Fruit fly (Drosophila melanogaster) whole organism, embryonic: ENCODE data around the gene CG45073.
A peak's percentile ranks its signal among the peaks of the same experiment; 100 is the strongest.

Experiments
- Aef1 ChIP-seq: fragments of 200-800 bp; sonication (Bioruptor generic); IDR thresholded peaks from 3 replicates; pipeline ENCODE4 v1.3.6; 2022; ENCODE audit warnings: missing biosample characterization, missing genetic modification characterization
- Asciz ChIP-seq: fragments of 200-800 bp; sonication (Bioruptor generic); optimal IDR thresholded peaks from 2 replicates; lab custom pipeline; 2017; ENCODE audit warnings: missing biosample characterization, mild to moderate bottlenecking, missing genetic modification characterization, missing genetic modification reagents
- Atf6 ChIP-seq: fragments of 200-800 bp; sonication (Bioruptor generic); IDR thresholded peaks from 2 replicates; pipeline ENCODE4 v1.3.6; 2022; ENCODE audit warnings: missing biosample characterization, missing genetic modification characterization
- B-H2 ChIP-seq: fragments of 200-800 bp; sonication (Bioruptor generic); optimal IDR thresholded peaks from 2 replicates; lab custom pipeline; 2018; ENCODE audit warnings: missing biosample characterization, mild to moderate bottlenecking, missing genetic modification characterization
- CG10366 ChIP-seq: fragments of 200-800 bp; sonication (Bioruptor generic); IDR thresholded peaks from 2 replicates; pipeline ENCODE4 v1.3.6; 2022; ENCODE audit warnings: missing biosample characterization, missing genetic modification characterization
- CG11560 ChIP-seq: fragments of 200-800 bp; sonication (Bioruptor generic); IDR thresholded peaks from 3 replicates; pipeline ENCODE4 v1.3.6; 2022; ENCODE audit warnings: missing biosample characterization, missing genetic modification characterization
- CG13287 ChIP-seq: fragments of 200-800 bp; sonication (Bioruptor generic); IDR thresholded peaks from 2 replicates; pipeline ENCODE4 v1.3.6; 2022; ENCODE audit warnings: missing biosample characterization, missing genetic modification characterization; ENCODE audit not compliant: partially characterized antibody
- CG13424 ChIP-seq: fragments of 200-800 bp; sonication (Bioruptor generic); optimal IDR thresholded peaks from 2 replicates; lab custom pipeline; 2019; ENCODE audit warnings: missing biosample characterization, mild to moderate bottlenecking, missing genetic modification characterization, moderate library complexity
- CG15479 ChIP-seq: fragments of 200-800 bp; sonication (Bioruptor generic); optimal IDR thresholded peaks from 3 replicates; lab custom pipeline; 2019; ENCODE audit warnings: missing biosample characterization, mild to moderate bottlenecking, missing genetic modification characterization, moderate library complexity
- CG18476 ChIP-seq: fragments of 200-800 bp; sonication (Bioruptor generic); optimal IDR thresholded peaks from 2 replicates; lab custom pipeline; 2016; ENCODE audit warnings: missing biosample characterization, mild to moderate bottlenecking, missing genetic modification characterization
- CG18619 ChIP-seq: fragments of 200-800 bp; sonication (Bioruptor generic); optimal IDR thresholded peaks from 3 replicates; lab custom pipeline; 2017; ENCODE audit warnings: missing biosample characterization, mild to moderate bottlenecking, missing genetic modification characterization
- CG2120 ChIP-seq: fragments of 200-800 bp; sonication (Bioruptor generic); optimal IDR thresholded peaks from 3 replicates; lab custom pipeline; 2016; ENCODE audit warnings: missing biosample characterization, missing genetic modification characterization
- CG6689 ChIP-seq: fragments of 200-800 bp; sonication (Bioruptor generic); IDR thresholded peaks from 2 replicates; pipeline ENCODE4 v1.3.6; 2022; ENCODE audit warnings: missing biosample characterization, missing genetic modification characterization
- CHES-1-like ChIP-seq: fragments of 200-800 bp; sonication (Bioruptor generic); optimal IDR thresholded peaks from 2 replicates; lab custom pipeline; 2016; ENCODE audit warnings: missing biosample characterization, missing genetic modification characterization
- Chrac-16 ChIP-seq: fragments of 200-800 bp; sonication (Bioruptor generic); optimal IDR thresholded peaks from 3 replicates; lab custom pipeline; 2016; ENCODE audit warnings: missing biosample characterization, missing genetic modification characterization
- CrebB ChIP-seq: fragments of 200-800 bp; sonication (Bioruptor generic); optimal IDR thresholded peaks from 3 replicates; lab custom pipeline; 2018; ENCODE audit warnings: missing biosample characterization, mild to moderate bottlenecking, missing genetic modification characterization
- Dad ChIP-seq: fragments of 200-800 bp; sonication (Bioruptor generic); optimal IDR thresholded peaks from 3 replicates; lab custom pipeline; 2016; ENCODE audit warnings: missing biosample characterization, missing genetic modification characterization
- Dp ChIP-seq: fragments of 200-800 bp; sonication (Bioruptor generic); optimal IDR thresholded peaks from 2 replicates; lab custom pipeline; 2018; ENCODE audit warnings: missing biosample characterization, mild to moderate bottlenecking, missing genetic modification characterization, moderate library complexity
- Dref ChIP-seq: fragments of 200-800 bp; sonication (Bioruptor generic); IDR thresholded peaks from 2 replicates; pipeline ENCODE4 v1.3.6; 2022; ENCODE audit warnings: missing biosample characterization, missing genetic modification characterization
- ERR ChIP-seq: fragments of 200-800 bp; sonication (Bioruptor generic); optimal IDR thresholded peaks from 2 replicates; lab custom pipeline; 2016; ENCODE audit warnings: missing biosample characterization, missing genetic modification characterization
- Ets97D ChIP-seq: fragments of 200-800 bp; sonication (Bioruptor generic); optimal IDR thresholded peaks from 3 replicates; lab custom pipeline; 2016; ENCODE audit warnings: missing biosample characterization, missing genetic modification characterization
- H15 ChIP-seq: fragments of 200-800 bp; sonication (Bioruptor generic); IDR thresholded peaks from 3 replicates; pipeline ENCODE4 v1.3.6; 2022; ENCODE audit warnings: missing biosample characterization, missing genetic modification characterization
- HLH4C ChIP-seq: fragments of 200-800 bp; sonication (Bioruptor generic); IDR thresholded peaks from 3 replicates; pipeline ENCODE4 v1.3.6; 2022; ENCODE audit warnings: missing biosample characterization, missing genetic modification characterization; ENCODE audit not compliant: partially characterized antibody
- Hsf ChIP-seq: fragments of 200-800 bp; sonication (Bioruptor generic); optimal IDR thresholded peaks from 3 replicates; lab custom pipeline; 2016; ENCODE audit warnings: missing biosample characterization, missing genetic modification characterization
- Jarid2 ChIP-seq: fragments of 200-800 bp; sonication (Bioruptor generic); optimal IDR thresholded peaks from 3 replicates; lab custom pipeline; 2017; ENCODE audit warnings: mild to moderate bottlenecking, missing biosample characterization, missing genetic modification reagents, missing genetic modification characterization
- Nf-YA ChIP-seq: fragments of 200-800 bp; sonication (Bioruptor generic); IDR thresholded peaks from 2 replicates; pipeline ENCODE4 v1.3.6; 2022; ENCODE audit warnings: missing biosample characterization, missing genetic modification characterization
- Ptx1 ChIP-seq: fragments of 200-800 bp; sonication (Bioruptor generic); IDR thresholded peaks from 2 replicates; pipeline ENCODE4 v1.3.6; 2022; ENCODE audit warnings: missing biosample characterization, missing genetic modification characterization
- Ravus ChIP-seq: fragments of 200-800 bp; sonication (Bioruptor generic); IDR thresholded peaks from 2 replicates; pipeline ENCODE4 v1.3.6; 2022; ENCODE audit warnings: missing biosample characterization, missing genetic modification characterization
- Sox102F ChIP-seq: fragments of 200-800 bp; sonication (Bioruptor generic); optimal IDR thresholded peaks from 2 replicates; lab custom pipeline; 2018; ENCODE audit warnings: missing biosample characterization, mild to moderate bottlenecking, missing genetic modification characterization, moderate library complexity
- bbx ChIP-seq: fragments of 200-800 bp; sonication (Bioruptor generic); IDR thresholded peaks from 2 replicates; pipeline ENCODE4 v1.3.6; 2022; ENCODE audit warnings: missing biosample characterization, missing genetic modification characterization; ENCODE audit not compliant: partially characterized antibody
- bowl ChIP-seq: fragments of 200-800 bp; sonication (Bioruptor generic); IDR thresholded peaks from 2 replicates; pipeline ENCODE4 v1.3.6; 2022; ENCODE audit warnings: missing biosample characterization, missing genetic modification characterization
- cato ChIP-seq: fragments of 200-800 bp; sonication (Bioruptor generic); optimal IDR thresholded peaks from 2 replicates; lab custom pipeline; 2016; ENCODE audit warnings: missing biosample characterization, missing genetic modification characterization, borderline replicate concordance
- caup ChIP-seq: fragments of 200-800 bp; sonication (Bioruptor generic); optimal IDR thresholded peaks from 3 replicates; lab custom pipeline; 2017; ENCODE audit warnings: missing biosample characterization, mild to moderate bottlenecking, missing genetic modification characterization, moderate library complexity; ENCODE audit not compliant: severe bottlenecking
- cg ChIP-seq: fragments of 200-800 bp; sonication (Bioruptor generic); optimal IDR thresholded peaks from 3 replicates; lab custom pipeline; 2019; ENCODE audit warnings: missing biosample characterization, mild to moderate bottlenecking, missing genetic modification characterization, moderate library complexity
- chinmo ChIP-seq: fragments of 200-800 bp; sonication (Bioruptor generic); IDR thresholded peaks from 4 replicates; pipeline ENCODE4 v1.3.6; 2022; ENCODE audit warnings: missing biosample characterization, missing genetic modification characterization; ENCODE audit not compliant: partially characterized antibody
- chn ChIP-seq: fragments of 200-800 bp; sonication (Bioruptor generic); optimal IDR thresholded peaks from 2 replicates; lab custom pipeline; 2016; ENCODE audit warnings: missing biosample characterization, missing genetic modification characterization
- dmrt99B ChIP-seq: fragments of 200-800 bp; sonication (Bioruptor generic); optimal IDR thresholded peaks from 2 replicates; lab custom pipeline; 2018; ENCODE audit warnings: missing biosample characterization, mild to moderate bottlenecking, missing genetic modification characterization, moderate library complexity
- fd3F ChIP-seq: fragments of 200-800 bp; sonication (Bioruptor generic); optimal IDR thresholded peaks from 2 replicates; lab custom pipeline; 2018; ENCODE audit warnings: missing biosample characterization, mild to moderate bottlenecking, missing genetic modification characterization, moderate library complexity
- grau ChIP-seq: fragments of 200-800 bp; optimal IDR thresholded peaks from 3 replicates; lab custom pipeline; 2019; ENCODE audit warnings: missing biosample characterization, mild to moderate bottlenecking, missing genetic modification characterization, moderate library complexity
- nmo ChIP-seq: fragments of 200-800 bp; sonication (Bioruptor generic); optimal IDR thresholded peaks from 2 replicates; lab custom pipeline; 2018; ENCODE audit warnings: missing biosample characterization, mild to moderate bottlenecking, missing genetic modification characterization, moderate library complexity
- onecut ChIP-seq: fragments of 200-800 bp; sonication (Bioruptor generic); IDR thresholded peaks from 2 replicates; pipeline ENCODE4 v1.3.6; 2022; ENCODE audit warnings: missing biosample characterization, missing genetic modification characterization
- peb ChIP-seq: fragments of 200-800 bp; sonication (Bioruptor generic); IDR thresholded peaks from 2 replicates; pipeline ENCODE4 v1.3.6; 2022; ENCODE audit warnings: missing biosample characterization, missing genetic modification characterization
- sisA ChIP-seq: fragments of 200-800 bp; sonication (Bioruptor generic); IDR thresholded peaks from 2 replicates; pipeline ENCODE4 v1.3.6; 2022; ENCODE audit warnings: missing biosample characterization, missing genetic modification characterization
- ssp ChIP-seq: fragments of 200-800 bp; sonication (Bioruptor generic); IDR thresholded peaks from 2 replicates; pipeline ENCODE4 v1.3.6; 2022; ENCODE audit warnings: missing biosample characterization, missing genetic modification characterization
- unpg ChIP-seq: fragments of 200-800 bp; sonication (Bioruptor generic); optimal IDR thresholded peaks from 3 replicates; lab custom pipeline; 2018; ENCODE audit warnings: missing biosample characterization, mild to moderate bottlenecking, missing genetic modification characterization, moderate library complexity
- usp ChIP-seq: fragments of >200 bp; optimal IDR thresholded peaks from 2 replicates; lab custom pipeline; 2017; ENCODE audit warnings: missing biosample characterization, missing genetic modification characterization
- vfl ChIP-seq: fragments of 200-800 bp; sonication (Bioruptor generic); optimal IDR thresholded peaks from 2 replicates; lab custom pipeline; 2016; ENCODE audit warnings: missing biosample characterization, missing genetic modification characterization
- z ChIP-seq: fragments of 200-800 bp; sonication (Bioruptor generic); IDR thresholded peaks from 3 replicates; pipeline ENCODE4 v1.3.6; 2022; ENCODE audit warnings: missing biosample characterization, missing genetic modification characterization

The CG45073 gene

DNA sequence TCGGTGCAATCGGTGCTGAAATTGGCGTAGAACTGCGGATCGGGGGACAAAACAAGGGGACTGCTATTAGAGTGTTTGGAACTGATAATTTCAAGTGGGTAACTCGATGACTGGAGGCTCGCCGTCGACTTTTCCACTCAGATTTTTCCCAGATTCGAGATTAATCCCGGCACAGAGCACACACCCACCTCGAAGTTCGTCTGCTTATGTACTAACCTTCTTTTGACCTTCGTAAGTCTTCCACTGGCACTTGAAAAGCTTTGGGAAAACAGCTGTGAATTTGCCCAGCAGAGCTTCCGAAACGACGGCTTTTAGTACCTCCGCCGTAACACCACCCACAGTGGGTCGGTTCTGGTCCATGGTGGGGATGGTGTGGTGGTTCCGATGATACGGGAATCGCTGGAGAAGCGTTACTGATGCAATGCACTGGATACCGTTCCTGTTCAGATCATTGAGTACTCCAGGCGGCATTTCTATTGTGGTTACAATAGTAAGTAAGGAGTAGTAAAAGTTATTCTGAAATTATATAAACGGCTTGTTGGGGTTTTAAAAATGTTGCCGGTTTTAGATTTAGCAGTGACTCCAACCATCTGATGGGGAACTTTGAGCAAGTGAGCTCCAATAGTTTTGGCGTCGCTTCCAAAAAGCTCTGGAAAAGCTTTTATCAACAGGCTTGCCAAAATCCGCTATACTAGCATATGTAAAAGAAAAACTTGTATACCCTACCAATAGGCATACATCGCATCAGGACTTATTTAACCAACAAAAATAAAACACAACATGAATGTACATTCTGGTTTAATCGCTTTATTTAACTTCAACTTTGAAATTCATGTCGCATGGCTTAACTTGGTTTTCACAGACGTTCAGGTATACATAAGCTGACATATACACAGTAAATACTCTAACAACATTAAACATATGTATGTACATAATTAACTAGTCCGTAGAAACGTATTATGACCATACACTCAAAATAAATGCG, 9.8 kb upstream of the CG45073 start, which contains the start of gene Tpi (continued):
- TF ChIP-seq HLH4C (GFP tag; lab: Robert Waterston, UW) (no peak), peb (GFP tag; lab: Robert Waterston, UW) (no peak), Atf6 (peak; percentile 57), H15 (no peak), grau (peak; percentile 63), fd3F (GFP tag; lab: Kevin White, UChicago) (peak; percentile 21), CHES-1-like (peak; percentile 17), CG11560 (no peak), Ets97D (peak; percentile 6), Hsf (GFP tag; lab: Kevin White, UChicago) (peak; percentile 41), CG13424 (tag; lab: Kevin White, UChicago) (peak; percentile 38), bowl (GFP tag; lab: Robert Waterston, UW) (no peak), ssp (GFP tag; lab: Robert Waterston, UW) (no peak), CG15479 (GFP tag; lab: Kevin White, UChicago) (no peak), ERR (GFP tag; lab: Kevin White, UChicago) (peak; percentile 100), sisA (GFP tag; lab: Robert Waterston, UW) (no peak), Ptx1 (GFP tag; lab: Robert Waterston, UW) (0 out of 2 replicates have a peak, but pooled peaks have one; percentile 8), Dref (GFP tag; lab: Robert Waterston, UW) (no peak), Sox102F (GFP tag; lab: Kevin White, UChicago) (peak; percentile 50), Dad (no peak), CG13287 (GFP tag; lab: Robert Waterston, UW) (peak; percentile 22; the same call in 1 of the 2 replicates), vfl (GFP tag; lab: Kevin White, UChicago) (no peak), B-H2 (GFP tag; lab: Kevin White, UChicago) (no peak), CrebB (tag; lab: Kevin White, UChicago) (peak; percentile 31), CG18476 (GFP tag; lab: Kevin White, UChicago) (no peak), Chrac-16 (peak; percentile 14), Ravus (GFP tag; lab: Robert Waterston, UW) (no peak), cg (GFP tag; lab: Kevin White, UChicago) (no peak), onecut (GFP tag; lab: Robert Waterston, UW) (no peak), CG6689 (GFP tag; lab: Robert Waterston, UW) (no peak), dmrt99B (no peak), CG2120 (GFP tag; lab: Kevin White, UChicago) (peak; percentile 81), Aef1 (GFP tag; lab: Robert Waterston, UW) (no peak), Asciz (no peak), Jarid2 (peak; percentile 65), Dp (peak; percentile 41), z (GFP tag; lab: Robert Waterston, UW) (0 out of 3 replicates have a peak, but pooled peaks have one; percentile 45), Nf-YA (GFP tag; lab: Robert Waterston, UW) (no peak), usp (no peak), chn (GFP tag; lab: Kevin White, UChicago) (peak; percentile 58), unpg (GFP tag; lab: Kevin White, UChicago) (peak; percentile 62), cato (GFP tag; lab: Kevin White, UChicago) (no peak), caup (GFP tag; lab: Kevin White, UChicago) (no peak), CG10366 (GFP tag; lab: Robert Waterston, UW) (no peak; the same call in 1 of the 2 replicates), nmo (GFP tag; lab: Kevin White, UChicago) (no peak), chinmo (GFP tag; lab: Robert Waterston, UW) (no peak), bbx (GFP tag; lab: Robert Waterston, UW) (no peak; the same call in 1 of the 2 replicates), CG18619 (GFP tag; lab: Kevin White, UChicago) (no peak)
